Fruit fly (Drosophila melanogaster): Measurements from ENCODE around the gene Ada2b.

Gene Ada2b

DNA sequence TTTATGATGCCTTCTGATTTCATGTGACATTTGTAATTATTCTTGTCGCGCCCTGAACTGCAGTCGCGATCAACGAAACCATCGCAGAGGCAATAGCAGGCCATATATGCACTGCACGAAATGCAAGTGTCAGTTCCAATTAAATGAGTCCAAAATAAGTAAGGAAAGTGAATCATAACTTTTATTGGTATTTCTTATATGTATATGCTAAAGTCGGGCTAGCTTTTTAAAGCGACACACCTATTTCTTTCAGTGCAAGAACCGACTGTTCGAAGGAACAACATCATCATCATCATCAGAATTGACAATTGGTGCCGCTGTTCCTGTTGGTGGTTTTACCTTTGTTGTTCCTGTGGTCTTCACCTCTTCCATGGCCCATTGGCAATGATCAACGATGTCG is 43.2 kb downstream of the Ada2b start (continued):
- TF ChIP-seq CG10979 (tag; optimal IDR thresholded peaks at IDR 0.05) (peak; percentile 56), tgo (GFP tag; IDR thresholded peaks at IDR 0.05) (no peak), D19A (tag; optimal IDR thresholded peaks at IDR 0.05) (no peak), pita (GFP tag; optimal IDR thresholded peaks at IDR 0.05) (no peak), nmo (GFP tag; optimal IDR thresholded peaks at IDR 0.05) (peak; percentile 31), CG4820 (GFP tag; optimal IDR thresholded peaks at IDR 0.05) (peak; percentile 28), row (GFP tag; IDR thresholded peaks at IDR 0.05) (peak; percentile 46; the same call in 2 of the 3 replicates), yki (optimal IDR thresholded peaks at IDR 0.05) (no peak), jing (GFP tag; optimal IDR thresholded peaks at IDR 0.05) (no peak), CG8388 (GFP tag; optimal IDR thresholded peaks at IDR 0.05) (no peak), CG13775 (GFP tag; optimal IDR thresholded peaks at IDR 0.05) (peak; percentile 24), eyg (GFP tag; optimal IDR thresholded peaks at IDR 0.05) (no peak), MESR4 (GFP tag; optimal IDR thresholded peaks at IDR 0.05) (no peak), bab2 (GFP tag; optimal IDR thresholded peaks at IDR 0.05) (no peak), Xrp1 (GFP tag; IDR thresholded peaks at IDR 0.05) (0 out of 2 replicates have a peak, but pooled peaks have one; percentile 12), sens-2 (GFP tag; IDR thresholded peaks at IDR 0.05) (0 out of 2 replicates have a peak, but pooled peaks have one; percentile 28), CG17361 (GFP tag; IDR thresholded peaks at IDR 0.05) (0 out of 3 replicates have a peak, but pooled peaks have one; percentile 11), tna (GFP tag; IDR thresholded peaks at IDR 0.05; ENCODE audit: partially characterized antibody) (no peak), Xbp1 (GFP tag; optimal IDR thresholded peaks at IDR 0.05) (peak; percentile 29), pzg (GFP tag; optimal IDR thresholded peaks at IDR 0.05) (no peak), CG34224 (GFP tag; IDR thresholded peaks at IDR 0.05; ENCODE audit: partially characterized antibody) (no peak), CG4730 (GFP tag; IDR thresholded peaks at IDR 0.05) (no peak), CG34422 (GFP tag; IDR thresholded peaks at IDR 0.05) (no peak), pum (GFP tag; optimal IDR thresholded peaks at IDR 0.05) (peak; percentile 7), Lim3 (GFP tag; IDR thresholded peaks at IDR 0.05) (no peak), nerfin-1 (tag; optimal IDR thresholded peaks at IDR 0.05) (no peak), CG8924 (tag; optimal IDR thresholded peaks at IDR 0.05) (peak; percentile 5), lmd (GFP tag; IDR thresholded peaks at IDR 0.05) (no peak), unpg (GFP tag; optimal IDR thresholded peaks at IDR 0.05) (peak; percentile 9), ap (GFP tag; IDR thresholded peaks at IDR 0.05) (no peak), ERR (GFP tag; optimal IDR thresholded peaks at IDR 0.05) (no peak), Taf1 (GFP tag; IDR thresholded peaks at IDR 0.05) (no peak), ken (GFP tag; IDR thresholded peaks at IDR 0.05) (no peak), E2f1 (GFP tag; IDR thresholded peaks at IDR 0.05) (no peak), tin (GFP tag; optimal IDR thresholded peaks at IDR 0.05) (peak; percentile 24), esg (GFP tag; conservative IDR thresholded peaks at IDR 0.05) (no peak), ci (GFP tag; IDR thresholded peaks at IDR 0.05) (peak; percentile 67; the same call in 1 of the 3 replicates), CG5245 (GFP tag; optimal IDR thresholded peaks at IDR 0.05) (peak; percentile 23), Dfd (GFP tag; optimal IDR thresholded peaks at IDR 0.05) (no peak), sisA (GFP tag; IDR thresholded peaks at IDR 0.05) (no peak), Lpt (GFP tag; optimal IDR thresholded peaks at IDR 0.05) (no peak), fd96Cb (tag; optimal IDR thresholded peaks at IDR 0.05) (peak; percentile 10), CG1603 (tag; optimal IDR thresholded peaks at IDR 0.05) (peak; percentile 71), CG2199 (GFP tag; IDR thresholded peaks at IDR 0.05) (no peak), Sry-δ (GFP tag; optimal IDR thresholded peaks at IDR 0.05) (no peak), Fer3 (tag; optimal IDR thresholded peaks at IDR 0.05) (no peak), bsh (GFP tag; optimal IDR thresholded peaks at IDR 0.05) (peak in 1 of 2 experiments; percentile 41), Atf-2 (GFP tag; optimal IDR thresholded peaks at IDR 0.05) (peak; percentile 21), her (GFP tag; optimal IDR thresholded peaks at IDR 0.05) (no peak), CG11560 (tag; IDR thresholded peaks at IDR 0.05) (no peak), NFAT (GFP tag; IDR thresholded peaks at IDR 0.05) (no peak), CG2202 (tag; optimal IDR thresholded peaks at IDR 0.05) (peak; percentile 38), Hey (tag; optimal IDR thresholded peaks at IDR 0.05) (no peak)

Data from whole organism, embryonic.